Worm (Caenorhabditis elegans): ENCODE results near the gene cca-1.

DNA sequence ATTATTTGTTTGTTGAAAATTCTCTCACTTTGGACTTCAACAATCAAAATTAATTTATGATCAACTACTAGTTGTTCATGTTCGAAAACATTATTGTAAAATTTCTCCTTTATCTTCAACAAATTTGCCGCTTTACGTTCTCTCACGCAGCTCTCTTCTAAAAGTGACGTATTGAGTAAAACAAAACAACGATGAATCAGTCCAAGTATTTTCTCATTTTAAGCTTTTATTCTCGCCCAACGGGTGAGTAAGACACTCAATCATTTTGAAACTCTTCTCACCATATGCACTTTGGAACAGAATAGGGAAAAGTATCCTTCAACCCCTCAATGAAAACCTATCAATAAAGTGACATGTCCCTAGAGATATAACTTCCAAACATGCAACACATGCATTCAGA is 2.4 kb downstream of the cca-1 start:
- no peak for TF ChIP-seq nhr-43 (tag; optimal IDR thresholded peaks at IDR 0.05; ENCODE audit: poor library complexity, severe bottlenecking)
- TF ChIP-seq lin-39 (tag; optimal IDR thresholded peaks at IDR 0.05), result peak; percentile 22
